Fruit fly (Drosophila melanogaster): ENCODE results near the gene TyrRII.

- TF ChIP-seq psq (optimal IDR thresholded peaks at IDR 0.05) (no peak), ttk (optimal IDR thresholded peaks at IDR 0.05) (no peak), Myc (optimal IDR thresholded peaks at IDR 0.05) (no peak), h (optimal IDR thresholded peaks at IDR 0.05) (no peak)
These were observed 10.9 kb upstream of the TyrRII start, which contains the start of gene Lgr1 for dm6 chr3R:17725558-17725957.

All from Kc167 (cell line).